Fruit fly (Drosophila melanogaster) whole organism, embryonic: ENCODE results near the gene CG14439.

Experiments
- Bdp1 ChIP-seq: fragments of 200-800 bp; sonication (Bioruptor generic); optimal IDR thresholded peaks from 3 replicates; lab custom pipeline; 2016; ENCODE audit warnings: missing biosample characterization, missing genetic modification characterization
- Blimp-1 ChIP-seq: fragments of 200-800 bp; sonication (Bioruptor generic); optimal IDR thresholded peaks from 3 replicates; lab custom pipeline; 2018; ENCODE audit warnings: missing biosample characterization, missing genetic modification characterization, mild to moderate bottlenecking, moderate library complexity, missing genetic modification reagents
- CG10209 ChIP-seq: fragments of 200-800 bp; sonication (Bioruptor generic); optimal IDR thresholded peaks from 3 replicates; lab custom pipeline; 2017; ENCODE audit warnings: missing biosample characterization, mild to moderate bottlenecking, missing genetic modification characterization, missing genetic modification reagents
- CG1024 ChIP-seq: fragments of 200-800 bp; sonication (Bioruptor generic); IDR thresholded peaks from 2 replicates; pipeline ENCODE4 v1.3.6; 2022; ENCODE audit warnings: missing biosample characterization, missing genetic modification characterization
- CG10366 ChIP-seq: fragments of 200-800 bp; sonication (Bioruptor generic); IDR thresholded peaks from 2 replicates; pipeline ENCODE4 v1.3.6; 2022; ENCODE audit warnings: missing biosample characterization, missing genetic modification characterization
- CG10543 ChIP-seq: fragments of 200-800 bp; sonication (Bioruptor generic); optimal IDR thresholded peaks from 3 replicates; lab custom pipeline; 2017; ENCODE audit warnings: missing biosample characterization, mild to moderate bottlenecking, missing genetic modification characterization, moderate library complexity
- CG11456 ChIP-seq: fragments of 200-800 bp; sonication (Bioruptor generic); IDR thresholded peaks from 3 replicates; pipeline ENCODE4 v1.3.6; 2022; ENCODE audit warnings: missing biosample characterization, missing genetic modification characterization
- CG12104 ChIP-seq: fragments of 200-800 bp; sonication (Bioruptor generic); optimal IDR thresholded peaks from 3 replicates; lab custom pipeline; 2016; ENCODE audit warnings: missing biosample characterization, missing genetic modification characterization
- CG14441 ChIP-seq: fragments of 200-800 bp; sonication (Bioruptor generic); IDR thresholded peaks from 2 replicates; pipeline ENCODE4 v1.3.6; 2022; ENCODE audit warnings: missing biosample characterization, missing genetic modification characterization
- CG17328 ChIP-seq: fragments of 200-800 bp; sonication (Bioruptor generic); IDR thresholded peaks from 2 replicates; pipeline ENCODE4 v1.3.6; 2022; ENCODE audit warnings: missing biosample characterization, missing genetic modification characterization
- CG18619 ChIP-seq: fragments of 200-800 bp; sonication (Bioruptor generic); optimal IDR thresholded peaks from 3 replicates; lab custom pipeline; 2017; ENCODE audit warnings: missing biosample characterization, mild to moderate bottlenecking, missing genetic modification characterization
- CG18764 ChIP-seq: fragments of 200-800 bp; sonication (Bioruptor generic); optimal IDR thresholded peaks from 3 replicates; lab custom pipeline; 2016; ENCODE audit warnings: missing biosample characterization, missing genetic modification characterization
- CG2678 ChIP-seq: fragments of 200-800 bp; sonication (Bioruptor generic); optimal IDR thresholded peaks from 3 replicates; lab custom pipeline; 2019; ENCODE audit warnings: missing biosample characterization, mild to moderate bottlenecking, missing genetic modification characterization, moderate library complexity
- CG2712 ChIP-seq: fragments of 200-800 bp; optimal IDR thresholded peaks from 3 replicates; lab custom pipeline; 2019; ENCODE audit warnings: missing biosample characterization, mild to moderate bottlenecking, missing genetic modification characterization, moderate library complexity
- CG3281 ChIP-seq: fragments of 200-800 bp; sonication (Bioruptor generic); optimal IDR thresholded peaks from 3 replicates; lab custom pipeline; 2017; ENCODE audit warnings: missing biosample characterization, mild to moderate bottlenecking, missing genetic modification characterization
- CG4360 ChIP-seq: fragments of 200-800 bp; sonication (Bioruptor generic); IDR thresholded peaks from 2 replicates; pipeline ENCODE4 v1.3.6; 2022; ENCODE audit warnings: missing biosample characterization, missing genetic modification characterization
- CG4820 ChIP-seq: fragments of 200-800 bp; sonication (Bioruptor generic); optimal IDR thresholded peaks from 3 replicates; lab custom pipeline; 2016; ENCODE audit warnings: missing biosample characterization, missing genetic modification characterization
- CG5953 ChIP-seq: fragments of 200-800 bp; sonication (Bioruptor generic); IDR thresholded peaks from 2 replicates; pipeline ENCODE4 v1.3.6; 2022; ENCODE audit warnings: missing biosample characterization, missing genetic modification characterization
- CG6175 ChIP-seq: fragments of 200-800 bp; sonication (Bioruptor generic); IDR thresholded peaks from 3 replicates; pipeline ENCODE4 v1.3.6; 2022; ENCODE audit warnings: missing biosample characterization, missing genetic modification characterization
- CG6813 ChIP-seq: fragments of 200-800 bp; sonication (Bioruptor generic); optimal IDR thresholded peaks from 2 replicates; lab custom pipeline; 2017; ENCODE audit warnings: missing biosample characterization, missing genetic modification characterization, mild to moderate bottlenecking, moderate library complexity, missing genetic modification reagents
- CG8478 ChIP-seq: fragments of >200 bp; optimal IDR thresholded peaks from 2 replicates; lab custom pipeline; 2018
- CG9437 ChIP-seq: fragments of 200-800 bp; sonication (Bioruptor generic); optimal IDR thresholded peaks from 2 replicates; lab custom pipeline; 2018; ENCODE audit warnings: missing biosample characterization, mild to moderate bottlenecking, missing genetic modification characterization
- CHES-1-like ChIP-seq: fragments of 200-800 bp; sonication (Bioruptor generic); optimal IDR thresholded peaks from 2 replicates; lab custom pipeline; 2016; ENCODE audit warnings: missing biosample characterization, missing genetic modification characterization
- E2f1 ChIP-seq: fragments of 200-800 bp; sonication (Bioruptor generic); IDR thresholded peaks from 2 replicates; pipeline ENCODE4 v1.3.6; 2022; ENCODE audit warnings: missing biosample characterization, missing genetic modification characterization
- Elba2 ChIP-seq: fragments of 200-800 bp; sonication (Bioruptor generic); optimal IDR thresholded peaks from 3 replicates; lab custom pipeline; 2016; ENCODE audit warnings: missing biosample characterization, missing genetic modification characterization
- Ets97D ChIP-seq: fragments of 200-800 bp; sonication (Bioruptor generic); optimal IDR thresholded peaks from 3 replicates; lab custom pipeline; 2016; ENCODE audit warnings: missing biosample characterization, missing genetic modification characterization
- Fer3 ChIP-seq: fragments of 200-800 bp; sonication (Bioruptor generic); optimal IDR thresholded peaks from 2 replicates; lab custom pipeline; 2018; ENCODE audit warnings: missing biosample characterization, mild to moderate bottlenecking, missing genetic modification characterization, moderate library complexity
- HHEX ChIP-seq: fragments of 200-800 bp; sonication (Bioruptor generic); optimal IDR thresholded peaks from 3 replicates; lab custom pipeline; 2017; ENCODE audit warnings: missing biosample characterization, mild to moderate bottlenecking, missing genetic modification characterization, missing genetic modification reagents
- HLH54F ChIP-seq: fragments of 200-800 bp; sonication (Bioruptor generic); optimal IDR thresholded peaks from 3 replicates; lab custom pipeline; 2016; ENCODE audit warnings: missing biosample characterization, missing genetic modification characterization
- MBD-R2 ChIP-seq: fragments of 200-800 bp; sonication (Bioruptor generic); IDR thresholded peaks from 2 replicates; pipeline ENCODE4 v1.3.6; 2022; ENCODE audit warnings: missing biosample characterization, missing genetic modification characterization
- MTF-1 ChIP-seq: fragments of 200-800 bp; sonication (Bioruptor generic); optimal IDR thresholded peaks from 2 replicates; lab custom pipeline; 2018; ENCODE audit warnings: missing biosample characterization, mild to moderate bottlenecking, missing genetic modification characterization, borderline replicate concordance
- Meics ChIP-seq: fragments of 200-800 bp; sonication (Bioruptor generic); optimal IDR thresholded peaks from 2 replicates; lab custom pipeline; 2017; ENCODE audit warnings: missing biosample characterization, mild to moderate bottlenecking, missing genetic modification characterization
- Oaz ChIP-seq: fragments of 200-800 bp; sonication (Bioruptor generic); IDR thresholded peaks from 2 replicates; pipeline ENCODE4 v1.3.6; 2022; ENCODE audit warnings: missing biosample characterization, missing genetic modification characterization
- PHDP ChIP-seq: fragments of 200-800 bp; sonication (Bioruptor generic); optimal IDR thresholded peaks from 3 replicates; lab custom pipeline; 2018; ENCODE audit warnings: missing biosample characterization, mild to moderate bottlenecking, missing genetic modification characterization, moderate library complexity
- Ssrp ChIP-seq: fragments of 200-800 bp; sonication (Bioruptor generic); optimal IDR thresholded peaks from 2 replicates; lab custom pipeline; 2018; ENCODE audit warnings: missing biosample characterization, mild to moderate bottlenecking, missing genetic modification characterization, moderate library complexity
- Xbp1 ChIP-seq: fragments of 200-800 bp; sonication (Bioruptor generic); optimal IDR thresholded peaks from 3 replicates; lab custom pipeline; 2016; ENCODE audit warnings: missing biosample characterization, mild to moderate bottlenecking, missing genetic modification characterization
- ap ChIP-seq: fragments of 200-800 bp; sonication (Bioruptor generic); IDR thresholded peaks from 2 replicates; pipeline ENCODE4 v1.3.6; 2022; ENCODE audit warnings: missing biosample characterization, missing genetic modification characterization
- az2 ChIP-seq: fragments of 200-800 bp; sonication (Bioruptor generic); optimal IDR thresholded peaks from 3 replicates; lab custom pipeline; 2016; ENCODE audit warnings: missing biosample characterization, missing genetic modification characterization
- ci ChIP-seq: fragments of 200-800 bp; sonication (Bioruptor generic); IDR thresholded peaks from 3 replicates; pipeline ENCODE4 v1.3.6; 2022; ENCODE audit warnings: missing biosample characterization, missing genetic modification characterization
- dan ChIP-seq: fragments of 200-800 bp; sonication (Bioruptor generic); IDR thresholded peaks from 2 replicates; pipeline ENCODE4 v1.3.6; 2022; ENCODE audit warnings: missing biosample characterization, missing genetic modification characterization
- gt ChIP-seq: fragments of 200-800 bp; sonication (Bioruptor generic); IDR thresholded peaks from 2 replicates; pipeline ENCODE4 v1.3.6; 2022; ENCODE audit warnings: missing biosample characterization, missing genetic modification characterization
- hkb ChIP-seq, 2 experiments: fragments of 200-800 bp in 1 of 2; fragments of >200 bp in 1 of 2; sonication (Bioruptor generic) in 1 of 2; IDR thresholded peaks in 1 of 2; optimal IDR thresholded peaks in 1 of 2; 2 replicates each; pipeline versions ENCODE4 v1.3.6 to Lab custom; 2017 to 2022; ENCODE audit warnings: missing biosample characterization in 1 of 2, missing genetic modification characterization in 1 of 2
- knrl ChIP-seq: fragments of 200-800 bp; sonication (Bioruptor generic); IDR thresholded peaks from 3 replicates; pipeline ENCODE4 v1.3.6; 2022; ENCODE audit warnings: missing biosample characterization, missing genetic modification characterization; ENCODE audit not compliant: partially characterized antibody
- nerfin-1 ChIP-seq: fragments of 200-800 bp; sonication (Bioruptor generic); optimal IDR thresholded peaks from 3 replicates; lab custom pipeline; 2019; ENCODE audit warnings: missing biosample characterization, mild to moderate bottlenecking, missing genetic modification characterization, moderate library complexity
- nom ChIP-seq: fragments of 200-800 bp; sonication (Bioruptor generic); optimal IDR thresholded peaks from 2 replicates; lab custom pipeline; 2017; ENCODE audit warnings: missing biosample characterization, missing genetic modification characterization, mild to moderate bottlenecking, moderate library complexity, missing genetic modification reagents
- org-1 ChIP-seq: fragments of 200-800 bp; sonication (Bioruptor generic); optimal IDR thresholded peaks from 2 replicates; lab custom pipeline; 2017; ENCODE audit warnings: missing biosample characterization, missing genetic modification characterization
- pho ChIP-seq: fragments of 200-800 bp; sonication (Bioruptor generic); optimal IDR thresholded peaks from 2 replicates; lab custom pipeline; 2016; ENCODE audit warnings: missing biosample characterization, missing genetic modification characterization
- sob ChIP-seq: fragments of 200-800 bp; sonication (Bioruptor generic); IDR thresholded peaks from 2 replicates; pipeline ENCODE4 v1.3.6; 2022; ENCODE audit warnings: missing biosample characterization, missing genetic modification characterization
- tio ChIP-seq: fragments of 200-800 bp; sonication (Bioruptor generic); optimal IDR thresholded peaks from 2 replicates; lab custom pipeline; 2017; ENCODE audit warnings: missing biosample characterization, missing genetic modification characterization, inconsistent platforms
- unpg ChIP-seq: fragments of 200-800 bp; sonication (Bioruptor generic); optimal IDR thresholded peaks from 3 replicates; lab custom pipeline; 2018; ENCODE audit warnings: missing biosample characterization, mild to moderate bottlenecking, missing genetic modification characterization, moderate library complexity
- vvl ChIP-seq: fragments of 200-800 bp; sonication (Bioruptor generic); IDR thresholded peaks from 2 replicates; pipeline ENCODE4 v1.3.6; 2022; ENCODE audit warnings: missing biosample characterization, missing genetic modification characterization

The CG14439 gene

DNA sequence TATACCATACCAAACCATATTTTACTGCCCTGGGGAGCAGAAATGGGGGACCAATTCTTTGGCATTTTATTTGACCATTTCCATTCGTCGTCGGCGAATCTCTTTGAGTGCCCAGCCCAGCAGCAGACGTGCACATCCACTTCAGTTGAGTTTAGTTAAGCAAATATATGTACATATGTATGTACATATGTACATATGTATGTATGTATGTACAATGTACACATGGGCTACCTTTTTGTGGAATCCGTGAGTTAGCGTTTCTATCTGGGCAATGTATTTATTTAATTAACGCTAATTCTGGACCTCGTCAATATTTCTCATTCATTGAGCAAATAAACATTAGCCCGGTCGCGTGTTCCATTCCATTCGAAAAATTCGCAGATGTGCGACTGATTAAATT is 27.4 kb upstream of the CG14439 start (continued):
- TF ChIP-seq Meics (GFP tag; lab: Kevin White, UChicago) (peak; percentile 26), Ets97D (GFP tag; lab: Kevin White, UChicago) (no peak), HHEX (GFP tag; lab: Kevin White, UChicago) (peak; percentile 6), Blimp-1 (peak; percentile 25), CG10209 (GFP tag; lab: Kevin White, UChicago) (peak; percentile 35), CG10366 (GFP tag; lab: Robert Waterston, UW) (no peak), org-1 (GFP tag; lab: Kevin White, UChicago) (no peak), dan (GFP tag; lab: Robert Waterston, UW) (no peak), CG2712 (tag; lab: Kevin White, UChicago) (peak; percentile 1), CG3281 (GFP tag; lab: Kevin White, UChicago) (peak; percentile 41), CG6813 (GFP tag; lab: Kevin White, UChicago) (peak; percentile 47), CG10543 (peak; percentile 45), Fer3 (tag; lab: Kevin White, UChicago) (peak; percentile 32), HLH54F (GFP tag; lab: Kevin White, UChicago) (no peak), CG2678 (tag; lab: Kevin White, UChicago) (peak; percentile 45), CG6175 (GFP tag; lab: Robert Waterston, UW) (no peak), CG14441 (GFP tag; lab: Robert Waterston, UW) (peak; percentile 18; the same call in 1 of the 2 replicates), Elba2 (GFP tag; lab: Kevin White, UChicago) (no peak), CG4820 (GFP tag; lab: Kevin White, UChicago) (no peak), CG8478 (lab: Kevin White, UChicago) (no peak), nerfin-1 (tag; lab: Kevin White, UChicago) (peak; percentile 12), E2f1 (no peak), MBD-R2 (GFP tag; lab: Robert Waterston, UW) (peak; percentile 13; the same call in 1 of the 2 replicates), Xbp1 (GFP tag; lab: Kevin White, UChicago) (no peak), Oaz (no peak), CG5953 (GFP tag; lab: Robert Waterston, UW) (no peak), CHES-1-like (GFP tag; lab: Kevin White, UChicago) (no peak), CG9437 (GFP tag; lab: Kevin White, UChicago) (no peak), vvl (peak; percentile 29; the same call in 1 of the 2 replicates), gt (GFP tag; lab: Robert Waterston, UW) (no peak), sob (peak; percentile 28; the same call in 1 of the 2 replicates), MTF-1 (GFP tag; lab: Kevin White, UChicago) (peak; percentile 2), CG11456 (GFP tag; lab: Robert Waterston, UW) (no peak), Bdp1 (GFP tag; lab: Kevin White, UChicago) (peak; percentile 4), hkb (optimal IDR thresholded peaks at IDR 0.05; lab: Kevin White, UChicago) (no peak), hkb (GFP tag; IDR thresholded peaks at IDR 0.05; lab: Robert Waterston, UW) (peak; percentile 56), CG18764 (peak; percentile 2), nom (no peak), CG17328 (GFP tag; lab: Robert Waterston, UW) (no peak), PHDP (tag; lab: Kevin White, UChicago) (peak; percentile 5), ap (GFP tag; lab: Robert Waterston, UW) (no peak), unpg (GFP tag; lab: Kevin White, UChicago) (no peak), Ssrp (tag; lab: Kevin White, UChicago) (no peak), CG12104 (GFP tag; lab: Kevin White, UChicago) (peak; percentile 9), tio (no peak), knrl (GFP tag; lab: Robert Waterston, UW) (no peak), pho (GFP tag; lab: Kevin White, UChicago) (no peak), CG18619 (GFP tag; lab: Kevin White, UChicago) (no peak), ci (GFP tag; lab: Robert Waterston, UW) (0 out of 3 replicates have a peak, but pooled peaks have one; percentile 16), CG4360 (GFP tag; lab: Robert Waterston, UW) (no peak), CG1024 (GFP tag; lab: Robert Waterston, UW) (0 out of 2 replicates have a peak, but pooled peaks have one; percentile 11), az2 (GFP tag; lab: Kevin White, UChicago) (no peak)
